Worm (Caenorhabditis elegans): ENCODE data around the gene npl-4.2.

DNA sequence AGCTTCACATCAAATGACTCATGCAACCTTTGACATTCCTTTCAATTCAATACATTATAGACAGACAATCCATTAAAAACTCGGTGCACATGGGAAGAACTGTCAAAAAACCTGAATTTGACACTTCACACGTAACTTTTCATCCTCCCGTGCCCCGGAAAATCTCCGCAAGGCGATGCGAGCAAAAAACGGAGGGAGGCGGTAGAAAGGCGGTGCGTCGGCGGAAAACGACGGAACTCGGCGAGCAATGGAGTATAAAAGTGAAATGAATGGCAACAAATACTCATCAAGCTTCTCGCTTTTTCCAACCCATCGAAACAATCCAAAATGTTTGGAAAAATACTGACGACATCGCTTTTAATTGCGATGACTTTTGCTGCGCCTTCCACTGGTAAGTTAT is 44.7 kb upstream of the npl-4.2 start, which contains the start of gene T25E4.1:
- TF ChIP-seq gei-17 (GFP tag; optimal IDR thresholded peaks at IDR 0.05): no peak
- TF ChIP-seq B0261.1 (tag; optimal IDR thresholded peaks at IDR 0.05): no peak

Data from whole organism, young adult.